Fruit fly (Drosophila melanogaster) whole organism, embryonic: ENCODE measurements around the gene CG15878.

Experiments
- BEAF-32 ChIP-seq: fragments of 200-800 bp; sonication (Bioruptor generic); optimal IDR thresholded peaks from 3 replicates; lab custom pipeline; 2017; ENCODE audit warnings: missing biosample characterization, missing genetic modification characterization, mild to moderate bottlenecking, moderate library complexity, missing genetic modification reagents
- BtbVII ChIP-seq: fragments of 200-800 bp; sonication (Bioruptor generic); optimal IDR thresholded peaks from 3 replicates; lab custom pipeline; 2017; ENCODE audit warnings: missing biosample characterization, mild to moderate bottlenecking, missing genetic modification characterization
- CG10147 ChIP-seq: fragments of 200-800 bp; sonication (Bioruptor generic); optimal IDR thresholded peaks from 2 replicates; lab custom pipeline; 2019; ENCODE audit warnings: missing biosample characterization, mild to moderate bottlenecking, missing genetic modification characterization, moderate library complexity
- CG11695 ChIP-seq: fragments of 200-800 bp; sonication (Bioruptor generic); IDR thresholded peaks from 3 replicates; pipeline ENCODE4 v1.3.6; 2022; ENCODE audit warnings: missing biosample characterization, missing genetic modification characterization
- CG12071 ChIP-seq: fragments of 200-800 bp; sonication (Bioruptor generic); optimal IDR thresholded peaks from 3 replicates; lab custom pipeline; 2018; ENCODE audit warnings: missing biosample characterization, mild to moderate bottlenecking, missing genetic modification characterization
- CG1233 ChIP-seq: fragments of 200-800 bp; sonication (Bioruptor generic); optimal IDR thresholded peaks from 4 replicates; lab custom pipeline; 2018; ENCODE audit warnings: missing biosample characterization, mild to moderate bottlenecking, missing genetic modification characterization
- CG12744 ChIP-seq: fragments of 200-800 bp; sonication (Bioruptor generic); optimal IDR thresholded peaks from 2 replicates; lab custom pipeline; 2016; ENCODE audit warnings: missing biosample characterization, missing genetic modification characterization
- CG17802 ChIP-seq: fragments of 200-800 bp; sonication (Bioruptor generic); optimal IDR thresholded peaks from 2 replicates; lab custom pipeline; 2018; ENCODE audit warnings: missing biosample characterization, mild to moderate bottlenecking, missing genetic modification characterization, moderate library complexity
- CG18764 ChIP-seq: fragments of 200-800 bp; sonication (Bioruptor generic); optimal IDR thresholded peaks from 3 replicates; lab custom pipeline; 2016; ENCODE audit warnings: missing biosample characterization, missing genetic modification characterization
- CG31388 ChIP-seq: fragments of 200-800 bp; sonication (Bioruptor generic); optimal IDR thresholded peaks from 2 replicates; lab custom pipeline; 2016; ENCODE audit warnings: missing biosample characterization, missing genetic modification characterization
- CG3838 ChIP-seq: fragments of 200-800 bp; sonication (Bioruptor generic); optimal IDR thresholded peaks from 3 replicates; lab custom pipeline; 2016; ENCODE audit warnings: missing biosample characterization, missing genetic modification characterization
- CG42726 ChIP-seq: fragments of 200-800 bp; sonication (Bioruptor generic); IDR thresholded peaks from 2 replicates; pipeline ENCODE4 v1.3.6; 2022; ENCODE audit warnings: missing biosample characterization, missing genetic modification characterization; ENCODE audit not compliant: partially characterized antibody
- CG5180 ChIP-seq: fragments of 200-800 bp; sonication (Bioruptor generic); optimal IDR thresholded peaks from 3 replicates; lab custom pipeline; 2017; ENCODE audit warnings: missing biosample characterization, missing genetic modification characterization, mild to moderate bottlenecking, moderate library complexity, missing genetic modification reagents
- CG6272 ChIP-seq: fragments of 200-800 bp; sonication (Bioruptor generic); IDR thresholded peaks from 2 replicates; pipeline ENCODE4 v1.3.6; 2022; ENCODE audit warnings: missing biosample characterization, missing genetic modification characterization
- CG6689 ChIP-seq: fragments of 200-800 bp; sonication (Bioruptor generic); IDR thresholded peaks from 2 replicates; pipeline ENCODE4 v1.3.6; 2022; ENCODE audit warnings: missing biosample characterization, missing genetic modification characterization
- CG6765 ChIP-seq: fragments of 200-800 bp; sonication (Bioruptor generic); optimal IDR thresholded peaks from 3 replicates; lab custom pipeline; 2017; ENCODE audit warnings: missing biosample characterization, mild to moderate bottlenecking, missing genetic modification characterization
- CG7786 ChIP-seq: fragments of 200-800 bp; sonication (Bioruptor generic); optimal IDR thresholded peaks from 2 replicates; lab custom pipeline; 2016; ENCODE audit warnings: missing biosample characterization, missing genetic modification characterization
- CG8281 ChIP-seq: fragments of 200-800 bp; sonication (Bioruptor generic); optimal IDR thresholded peaks from 2 replicates; lab custom pipeline; 2018; ENCODE audit warnings: missing biosample characterization, mild to moderate bottlenecking, missing genetic modification characterization, moderate library complexity
- CG8359 ChIP-seq: fragments of 200-800 bp; sonication (Bioruptor generic); optimal IDR thresholded peaks from 2 replicates; lab custom pipeline; 2017; ENCODE audit warnings: missing biosample characterization, mild to moderate bottlenecking, missing genetic modification characterization, borderline replicate concordance
- Camta ChIP-seq: fragments of 200-800 bp; sonication (Bioruptor generic); optimal IDR thresholded peaks from 2 replicates; lab custom pipeline; 2016; ENCODE audit warnings: missing biosample characterization, missing genetic modification characterization
- CkIIα-i1 ChIP-seq: fragments of 200-800 bp; sonication (Bioruptor generic); IDR thresholded peaks from 2 replicates; pipeline ENCODE4 v1.3.6; 2022; ENCODE audit warnings: missing biosample characterization, missing genetic modification characterization
- D ChIP-seq, 2 experiments: fragments of 200-800 bp in 1 of 2; fragments of >200 bp in 1 of 2; sonication (Bioruptor generic) in 1 of 2; optimal IDR thresholded peaks; 2 replicates in 1 of 2; 3 replicates in 1 of 2; lab custom pipeline; 2017; ENCODE audit warnings: mild to moderate bottlenecking in 1 of 2, missing biosample characterization in 1 of 2, missing genetic modification characterization in 1 of 2, missing genetic modification reagents in 1 of 2
- Fer3 ChIP-seq: fragments of 200-800 bp; sonication (Bioruptor generic); optimal IDR thresholded peaks from 2 replicates; lab custom pipeline; 2018; ENCODE audit warnings: missing biosample characterization, mild to moderate bottlenecking, missing genetic modification characterization, moderate library complexity
- Hmr ChIP-seq: fragments of 200-800 bp; sonication (Bioruptor generic); optimal IDR thresholded peaks from 3 replicates; lab custom pipeline; 2017; ENCODE audit warnings: mild to moderate bottlenecking, missing biosample characterization, missing genetic modification reagents, missing genetic modification characterization
- MTF-1 ChIP-seq: fragments of 200-800 bp; sonication (Bioruptor generic); optimal IDR thresholded peaks from 2 replicates; lab custom pipeline; 2018; ENCODE audit warnings: missing biosample characterization, mild to moderate bottlenecking, missing genetic modification characterization, borderline replicate concordance
- Mad ChIP-seq: fragments of 200-800 bp; sonication (Bioruptor generic); optimal IDR thresholded peaks from 2 replicates; lab custom pipeline; 2016; ENCODE audit warnings: missing biosample characterization, missing genetic modification characterization
- NfI ChIP-seq: fragments of 200-800 bp; sonication (Bioruptor generic); optimal IDR thresholded peaks from 3 replicates; lab custom pipeline; 2018; ENCODE audit warnings: missing biosample characterization, mild to moderate bottlenecking, missing genetic modification characterization, moderate library complexity
- Oaz ChIP-seq: fragments of 200-800 bp; sonication (Bioruptor generic); IDR thresholded peaks from 2 replicates; pipeline ENCODE4 v1.3.6; 2022; ENCODE audit warnings: missing biosample characterization, missing genetic modification characterization
- Six4 ChIP-seq: fragments of 200-800 bp; sonication (Bioruptor generic); optimal IDR thresholded peaks from 2 replicates; lab custom pipeline; 2016; ENCODE audit warnings: missing biosample characterization, missing genetic modification characterization
- ac ChIP-seq: fragments of 200-800 bp; sonication (Bioruptor generic); optimal IDR thresholded peaks from 3 replicates; lab custom pipeline; 2017; ENCODE audit warnings: missing biosample characterization, mild to moderate bottlenecking, missing genetic modification characterization
- bab2 ChIP-seq: fragments of 200-800 bp; sonication (Bioruptor generic); optimal IDR thresholded peaks from 2 replicates; lab custom pipeline; 2016; ENCODE audit warnings: missing biosample characterization, missing genetic modification characterization
- cato ChIP-seq: fragments of 200-800 bp; sonication (Bioruptor generic); optimal IDR thresholded peaks from 2 replicates; lab custom pipeline; 2016; ENCODE audit warnings: missing biosample characterization, missing genetic modification characterization, borderline replicate concordance
- cg ChIP-seq: fragments of 200-800 bp; sonication (Bioruptor generic); optimal IDR thresholded peaks from 3 replicates; lab custom pipeline; 2019; ENCODE audit warnings: missing biosample characterization, mild to moderate bottlenecking, missing genetic modification characterization, moderate library complexity
- ci ChIP-seq: fragments of 200-800 bp; sonication (Bioruptor generic); IDR thresholded peaks from 3 replicates; pipeline ENCODE4 v1.3.6; 2022; ENCODE audit warnings: missing biosample characterization, missing genetic modification characterization
- crol ChIP-seq: fragments of 200-800 bp; sonication (Bioruptor generic); IDR thresholded peaks from 2 replicates; pipeline ENCODE4 v1.3.6; 2022; ENCODE audit warnings: missing biosample characterization, missing genetic modification characterization
- da ChIP-seq: fragments of 200-800 bp; sonication (Bioruptor generic); optimal IDR thresholded peaks from 2 replicates; lab custom pipeline; 2016; ENCODE audit warnings: missing biosample characterization, missing genetic modification characterization
- dati ChIP-seq: fragments of 200-800 bp; sonication (Bioruptor generic); IDR thresholded peaks from 2 replicates; pipeline ENCODE4 v1.3.6; 2022; ENCODE audit warnings: missing biosample characterization, missing genetic modification characterization
- ems ChIP-seq: fragments of 200-800 bp; sonication (Bioruptor generic); optimal IDR thresholded peaks from 3 replicates; lab custom pipeline; 2016; ENCODE audit warnings: missing biosample characterization, missing genetic modification characterization
- en ChIP-seq: fragments of 200-800 bp; sonication (Bioruptor generic); optimal IDR thresholded peaks from 2 replicates; lab custom pipeline; 2016; ENCODE audit warnings: missing biosample characterization, missing genetic modification characterization
- eyg ChIP-seq: fragments of 200-800 bp; sonication (Bioruptor generic); optimal IDR thresholded peaks from 3 replicates; lab custom pipeline; 2016; ENCODE audit warnings: missing biosample characterization, missing genetic modification characterization
- fd96Cb ChIP-seq: fragments of 200-800 bp; sonication (Bioruptor generic); optimal IDR thresholded peaks from 2 replicates; lab custom pipeline; 2018; ENCODE audit warnings: missing biosample characterization, mild to moderate bottlenecking, missing genetic modification characterization, moderate library complexity
- grau ChIP-seq: fragments of 200-800 bp; optimal IDR thresholded peaks from 3 replicates; lab custom pipeline; 2019; ENCODE audit warnings: missing biosample characterization, mild to moderate bottlenecking, missing genetic modification characterization, moderate library complexity
- gsb-n ChIP-seq: fragments of 200-800 bp; sonication (Bioruptor generic); optimal IDR thresholded peaks from 3 replicates; lab custom pipeline; 2018; ENCODE audit warnings: missing biosample characterization, mild to moderate bottlenecking, missing genetic modification characterization
- nerfin-2 ChIP-seq: fragments of 200-800 bp; sonication (Bioruptor generic); IDR thresholded peaks from 2 replicates; pipeline ENCODE4 v1.3.6; 2022; ENCODE audit warnings: missing biosample characterization, missing genetic modification characterization; ENCODE audit not compliant: partially characterized antibody
- pho ChIP-seq: fragments of 200-800 bp; sonication (Bioruptor generic); optimal IDR thresholded peaks from 2 replicates; lab custom pipeline; 2016; ENCODE audit warnings: missing biosample characterization, missing genetic modification characterization
- sens ChIP-seq: fragments of 200-800 bp; sonication (Bioruptor generic); peaks from one replicate; lab custom pipeline; 2016; ENCODE audit warnings: missing biosample characterization, missing genetic modification characterization
- sima ChIP-seq: fragments of 200-800 bp; sonication (Bioruptor generic); optimal IDR thresholded peaks from 2 replicates; lab custom pipeline; 2016; ENCODE audit warnings: missing biosample characterization, missing genetic modification characterization
- usp ChIP-seq: fragments of >200 bp; optimal IDR thresholded peaks from 2 replicates; lab custom pipeline; 2017; ENCODE audit warnings: missing biosample characterization, missing genetic modification characterization
- vnd ChIP-seq: fragments of 200-800 bp; sonication (Bioruptor generic); IDR thresholded peaks from 3 replicates; pipeline ENCODE4 v1.3.6; 2022; ENCODE audit warnings: missing biosample characterization, missing genetic modification characterization; ENCODE audit not compliant: partially characterized antibody
- z ChIP-seq: fragments of 200-800 bp; sonication (Bioruptor generic); IDR thresholded peaks from 3 replicates; pipeline ENCODE4 v1.3.6; 2022; ENCODE audit warnings: missing biosample characterization, missing genetic modification characterization

The CG15878 gene

DNA sequence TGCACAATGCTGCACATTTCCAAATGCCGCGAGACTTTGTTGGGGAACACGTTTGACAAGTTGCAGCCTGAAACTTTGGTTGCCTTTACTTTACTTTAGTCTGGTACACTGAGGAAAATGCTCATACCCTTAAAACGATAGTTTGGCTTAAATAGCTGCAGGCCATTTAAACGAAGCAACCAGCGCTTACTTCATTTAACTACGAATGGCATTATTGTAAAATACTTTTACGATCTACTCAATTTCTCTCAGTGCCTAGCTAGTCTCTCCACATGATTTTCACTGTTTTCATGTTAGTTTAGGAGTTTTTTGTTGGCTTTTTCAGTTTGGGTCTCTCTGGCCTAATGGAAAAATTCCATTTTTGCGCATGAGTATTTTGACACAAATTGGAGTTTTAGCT lies 50.3 kb downstream of the CG15878 start (continued):
- no peak for TF ChIP-seq usp
- TF ChIP-seq CkIIα-i1: peak; percentile 56; the same call in 1 of the 2 replicates
- TF ChIP-seq bab2 (GFP tag; lab: Kevin White, UChicago): peak; percentile 65
- peak; percentile 29; the same call in 1 of the 3 replicates for TF ChIP-seq z (GFP tag; lab: Robert Waterston, UW)
- peak; percentile 83 for TF ChIP-seq Camta
- TF ChIP-seq CG6272 (GFP tag; lab: Robert Waterston, UW): peak; percentile 66
- TF ChIP-seq fd96Cb: peak; percentile 87
- TF ChIP-seq BtbVII: peak; percentile 37
- TF ChIP-seq CG5180 (GFP tag; lab: Kevin White, UChicago): peak; percentile 81
- peak; percentile 65 for TF ChIP-seq CG8359
- peak; percentile 76 for TF ChIP-seq CG12071
- TF ChIP-seq Mad (GFP tag; lab: Kevin White, UChicago): no peak
- no peak for TF ChIP-seq cg (GFP tag; lab: Kevin White, UChicago)
- peak; percentile 97 for TF ChIP-seq ci (GFP tag; lab: Robert Waterston, UW)
- peak; percentile 48 for TF ChIP-seq CG31388
- TF ChIP-seq CG6765: peak; percentile 43
- TF ChIP-seq da (GFP tag; lab: Kevin White, UChicago): no peak
- TF ChIP-seq CG8281 (tag; lab: Kevin White, UChicago): peak; percentile 30
- TF ChIP-seq cato (GFP tag; lab: Kevin White, UChicago): peak; percentile 20
- no peak for TF ChIP-seq ac (GFP tag; lab: Kevin White, UChicago)
- TF ChIP-seq BEAF-32: no peak
- TF ChIP-seq CG10147 (GFP tag; lab: Kevin White, UChicago): peak; percentile 55
- peak; percentile 57 for TF ChIP-seq Oaz (GFP tag; lab: Robert Waterston, UW)
- TF ChIP-seq CG7786 (GFP tag; lab: Kevin White, UChicago): peak; percentile 32
- TF ChIP-seq vnd (GFP tag; lab: Robert Waterston, UW): no peak
- no peak for TF ChIP-seq CG3838 (GFP tag; lab: Kevin White, UChicago)
- TF ChIP-seq Fer3 (tag; lab: Kevin White, UChicago): peak; percentile 29
- TF ChIP-seq CG11695 (GFP tag; lab: Robert Waterston, UW): peak; percentile 81; the same call in 2 of the 3 replicates
- no peak for TF ChIP-seq nerfin-2
- peak; percentile 84 for TF ChIP-seq CG6689
- TF ChIP-seq CG18764 (GFP tag; lab: Kevin White, UChicago): peak; percentile 78
- no peak for TF ChIP-seq CG12744 (GFP tag; lab: Kevin White, UChicago)
- TF ChIP-seq NfI (GFP tag; lab: Kevin White, UChicago): peak; percentile 62
- peak; percentile 67 for TF ChIP-seq MTF-1 (GFP tag; lab: Kevin White, UChicago)
- TF ChIP-seq Six4: peak; percentile 59
- TF ChIP-seq sima (GFP tag; lab: Kevin White, UChicago): no peak
- no peak for TF ChIP-seq D (optimal IDR thresholded peaks at IDR 0.05; lab: Kevin White, UChicago)
- peak; percentile 80 for TF ChIP-seq D (GFP tag; optimal IDR thresholded peaks at IDR 0.05; lab: Kevin White, UChicago)
- peak; percentile 69 for TF ChIP-seq CG1233 (GFP tag; lab: Kevin White, UChicago)
- TF ChIP-seq gsb-n (tag; lab: Kevin White, UChicago): peak; percentile 56
- TF ChIP-seq sens (GFP tag; lab: Kevin White, UChicago): peak; percentile 97
- peak; percentile 78 for TF ChIP-seq dati (GFP tag; lab: Robert Waterston, UW)
- TF ChIP-seq CG42726 (GFP tag; lab: Robert Waterston, UW): no peak
- peak; percentile 7 for TF ChIP-seq en
- TF ChIP-seq CG17802 (tag; lab: Kevin White, UChicago): peak; percentile 65
- TF ChIP-seq eyg: peak; percentile 35
- TF ChIP-seq grau: peak; percentile 53
- no peak for TF ChIP-seq crol
- peak; percentile 82 for TF ChIP-seq ems (GFP tag; lab: Kevin White, UChicago)
- no peak for TF ChIP-seq Hmr (GFP tag; lab: Kevin White, UChicago)
- no peak for TF ChIP-seq pho (GFP tag; lab: Kevin White, UChicago)
